Fruit fly (Drosophila melanogaster) S2 (cell line): ENCODE results near the gene CG31301.

Source experiments
- CG8478 ChIP-seq: fragments of >200 bp; optimal IDR thresholded peaks from 2 replicates; lab custom pipeline; 2018
- CTCF ChIP-seq, 2 experiments: fragments of >200 bp; optimal IDR thresholded peaks; 2 replicates each; lab custom pipeline; 2018

DNA sequence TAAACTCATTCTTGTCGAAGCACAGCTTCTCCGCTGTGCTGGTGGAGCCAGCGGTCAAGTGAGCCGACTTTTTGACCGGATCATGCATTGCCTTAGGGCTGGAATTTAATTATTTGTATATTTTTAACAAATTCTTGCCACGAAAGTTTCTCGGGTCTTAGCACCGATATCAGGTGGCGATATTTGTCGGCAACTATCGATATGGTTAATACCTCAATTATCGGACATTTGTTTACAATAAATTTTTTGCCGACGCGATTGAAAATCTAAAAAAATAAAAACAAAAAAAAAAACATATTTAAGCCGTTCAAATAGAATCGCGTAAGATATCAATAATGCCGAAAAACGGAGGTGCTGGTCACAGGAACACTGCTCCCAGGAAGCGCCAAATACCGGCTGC lies 15.5 kb downstream of the CG31301 start, which contains the start of the genes Cog2 and Trax:
- TF ChIP-seq CG8478 (lab: Kevin White, UChicago) (no peak), CTCF (optimal IDR thresholded peaks at IDR 0.05; lab: Kevin White, UChicago) (no peak)
